Fruit fly (Drosophila melanogaster) whole organism, embryonic: ENCODE results near the gene Rpt5.
A peak's percentile ranks its signal among the peaks of the same experiment; 100 is the strongest.

Experiments
- Abd-B ChIP-seq: fragments of 200-800 bp; sonication (Bioruptor generic); optimal IDR thresholded peaks from 2 replicates; lab custom pipeline; 2018; ENCODE audit warnings: missing biosample characterization, mild to moderate bottlenecking, missing genetic modification characterization, moderate library complexity
- Awh ChIP-seq: fragments of 200-800 bp; sonication (Bioruptor generic); IDR thresholded peaks from 2 replicates; pipeline ENCODE4, ENCODE4 v1.3.6; 2022; ENCODE audit warnings: missing biosample characterization, missing genetic modification characterization
- Bteb2 ChIP-seq: fragments of 200-800 bp; sonication (Bioruptor generic); optimal IDR thresholded peaks from 2 replicates; lab custom pipeline; 2016; ENCODE audit warnings: missing biosample characterization, missing genetic modification characterization
- CG10147 ChIP-seq: fragments of 200-800 bp; sonication (Bioruptor generic); optimal IDR thresholded peaks from 2 replicates; lab custom pipeline; 2019; ENCODE audit warnings: missing biosample characterization, mild to moderate bottlenecking, missing genetic modification characterization, moderate library complexity
- CG10267 ChIP-seq: fragments of 200-800 bp; sonication (Bioruptor generic); optimal IDR thresholded peaks from 2 replicates; lab custom pipeline; 2018; ENCODE audit warnings: missing biosample characterization, mild to moderate bottlenecking, missing genetic modification characterization, moderate library complexity
- CG10321 ChIP-seq: fragments of 200-800 bp; sonication (Bioruptor generic); IDR thresholded peaks from 2 replicates; pipeline ENCODE4 v1.3.6; 2022; ENCODE audit warnings: missing biosample characterization, missing genetic modification characterization
- CG11085 ChIP-seq: fragments of 200-800 bp; sonication (Bioruptor generic); IDR thresholded peaks from 2 replicates; pipeline ENCODE4 v1.3.6; 2022; ENCODE audit warnings: missing biosample characterization, missing genetic modification characterization
- CG14014 ChIP-seq: fragments of 200-800 bp; sonication (Bioruptor generic); IDR thresholded peaks from 2 replicates; pipeline ENCODE4 v1.3.6; 2022; ENCODE audit warnings: missing biosample characterization, missing genetic modification characterization
- CG15479 ChIP-seq: fragments of 200-800 bp; sonication (Bioruptor generic); optimal IDR thresholded peaks from 3 replicates; lab custom pipeline; 2019; ENCODE audit warnings: missing biosample characterization, mild to moderate bottlenecking, missing genetic modification characterization, moderate library complexity
- CG17802 ChIP-seq: fragments of 200-800 bp; sonication (Bioruptor generic); optimal IDR thresholded peaks from 2 replicates; lab custom pipeline; 2018; ENCODE audit warnings: missing biosample characterization, mild to moderate bottlenecking, missing genetic modification characterization, moderate library complexity
- CG2129 ChIP-seq: fragments of 200-800 bp; sonication (Bioruptor generic); IDR thresholded peaks from 2 replicates; pipeline ENCODE4 v1.3.6; 2022; ENCODE audit warnings: missing biosample characterization, missing genetic modification characterization; ENCODE audit not compliant: partially characterized antibody
- CG2199 ChIP-seq: fragments of 200-800 bp; sonication (Bioruptor generic); IDR thresholded peaks from 3 replicates; pipeline ENCODE4 v1.3.6; 2022; ENCODE audit warnings: missing biosample characterization, missing genetic modification characterization
- CG32767 ChIP-seq: fragments of 200-800 bp; sonication (Bioruptor generic); IDR thresholded peaks from 2 replicates; pipeline ENCODE4 v1.3.6; 2022; ENCODE audit warnings: missing biosample characterization, missing genetic modification characterization
- CG33213 ChIP-seq: fragments of 200-800 bp; sonication (Bioruptor generic); optimal IDR thresholded peaks from 3 replicates; lab custom pipeline; 2016; ENCODE audit warnings: missing biosample characterization, missing genetic modification characterization
- CG3407 ChIP-seq: fragments of 200-800 bp; sonication (Bioruptor generic); optimal IDR thresholded peaks from 2 replicates; lab custom pipeline; 2018; ENCODE audit warnings: missing biosample characterization, mild to moderate bottlenecking, missing genetic modification characterization
- CG3847 ChIP-seq: fragments of 200-800 bp; sonication (Bioruptor generic); IDR thresholded peaks from 2 replicates; pipeline ENCODE4 v1.3.6; 2022; ENCODE audit warnings: missing biosample characterization, missing genetic modification characterization
- CG4707 ChIP-seq: fragments of 200-800 bp; sonication (Bioruptor generic); optimal IDR thresholded peaks from 2 replicates; lab custom pipeline; 2018; ENCODE audit warnings: missing biosample characterization, mild to moderate bottlenecking, missing genetic modification characterization, moderate library complexity
- CG4820 ChIP-seq: fragments of 200-800 bp; sonication (Bioruptor generic); optimal IDR thresholded peaks from 3 replicates; lab custom pipeline; 2016; ENCODE audit warnings: missing biosample characterization, missing genetic modification characterization
- CG6272 ChIP-seq: fragments of 200-800 bp; sonication (Bioruptor generic); IDR thresholded peaks from 2 replicates; pipeline ENCODE4 v1.3.6; 2022; ENCODE audit warnings: missing biosample characterization, missing genetic modification characterization
- CG6854 ChIP-seq: fragments of 200-800 bp; sonication (Bioruptor generic); optimal IDR thresholded peaks from 3 replicates; lab custom pipeline; 2017; ENCODE audit warnings: missing biosample characterization, mild to moderate bottlenecking, missing genetic modification characterization
- CG9215 ChIP-seq: fragments of 200-800 bp; sonication (Bioruptor generic); IDR thresholded peaks from 2 replicates; pipeline ENCODE4 v1.3.6; 2022; ENCODE audit warnings: missing biosample characterization, missing genetic modification characterization
- CHES-1-like ChIP-seq: fragments of 200-800 bp; sonication (Bioruptor generic); optimal IDR thresholded peaks from 2 replicates; lab custom pipeline; 2016; ENCODE audit warnings: missing biosample characterization, missing genetic modification characterization
- Gsc ChIP-seq: fragments of 200-800 bp; sonication (Bioruptor generic); IDR thresholded peaks from 2 replicates; pipeline ENCODE4 v1.3.6; 2022; ENCODE audit warnings: missing biosample characterization, missing genetic modification characterization
- Gug ChIP-seq: fragments of 200-800 bp; sonication (Bioruptor generic); IDR thresholded peaks from 4 replicates; pipeline ENCODE4 v1.3.6; 2022; ENCODE audit warnings: missing biosample characterization, missing genetic modification characterization
- HLH3B ChIP-seq: fragments of 200-800 bp; sonication (Bioruptor generic); IDR thresholded peaks from 2 replicates; pipeline ENCODE4 v1.3.6; 2022; ENCODE audit warnings: missing biosample characterization, missing genetic modification characterization
- Hey ChIP-seq: fragments of 200-800 bp; sonication (Bioruptor generic); optimal IDR thresholded peaks from 3 replicates; lab custom pipeline; 2018; ENCODE audit warnings: missing biosample characterization, mild to moderate bottlenecking, missing genetic modification characterization
- Lhr ChIP-seq: fragments of 200-800 bp; sonication (Bioruptor generic); optimal IDR thresholded peaks from 3 replicates; lab custom pipeline; 2017; ENCODE audit warnings: mild to moderate bottlenecking, missing biosample characterization, missing genetic modification reagents, missing genetic modification characterization
- Nf-YC ChIP-seq: fragments of 200-800 bp; optimal IDR thresholded peaks from 3 replicates; lab custom pipeline; 2019; ENCODE audit warnings: missing biosample characterization, mild to moderate bottlenecking, missing genetic modification characterization, moderate library complexity
- Optix ChIP-seq: fragments of 200-800 bp; sonication (Bioruptor generic); IDR thresholded peaks from 3 replicates; pipeline ENCODE4 v1.3.6; 2022; ENCODE audit warnings: missing biosample characterization, missing genetic modification characterization
- Xrp1 ChIP-seq: fragments of 200-800 bp; sonication (Bioruptor generic); IDR thresholded peaks from 2 replicates; pipeline ENCODE4 v1.3.6; 2022; ENCODE audit warnings: missing biosample characterization, missing genetic modification characterization
- ab ChIP-seq: fragments of 200-800 bp; sonication (Bioruptor generic); optimal IDR thresholded peaks from 2 replicates; lab custom pipeline; 2016; ENCODE audit warnings: missing biosample characterization, missing genetic modification characterization
- ap ChIP-seq: fragments of 200-800 bp; sonication (Bioruptor generic); IDR thresholded peaks from 2 replicates; pipeline ENCODE4 v1.3.6; 2022; ENCODE audit warnings: missing biosample characterization, missing genetic modification characterization
- br ChIP-seq: fragments of >200 bp; optimal IDR thresholded peaks from 2 replicates; lab custom pipeline; 2017
- chinmo ChIP-seq: fragments of 200-800 bp; sonication (Bioruptor generic); IDR thresholded peaks from 4 replicates; pipeline ENCODE4 v1.3.6; 2022; ENCODE audit warnings: missing biosample characterization, missing genetic modification characterization; ENCODE audit not compliant: partially characterized antibody
- dpn ChIP-seq, 2 experiments: fragments of 200-800 bp; sonication (Bioruptor generic); optimal IDR thresholded peaks; 3 replicates each; lab custom pipeline; 2016; ENCODE audit warnings: missing biosample characterization in 2 of 2, missing genetic modification characterization in 2 of 2
- esg ChIP-seq: fragments of 200-800 bp; sonication (Bioruptor generic); conservative IDR thresholded peaks from 2 replicates; pipeline ENCODE4 v1.3.6; 2022; ENCODE audit warnings: missing biosample characterization, missing genetic modification characterization
- inv ChIP-seq: fragments of 200-800 bp; sonication (Bioruptor generic); IDR thresholded peaks from 2 replicates; pipeline ENCODE4 v1.3.6; 2022; ENCODE audit warnings: missing biosample characterization, missing genetic modification characterization; ENCODE audit not compliant: partially characterized antibody
- lov ChIP-seq, 2 experiments: fragments of 200-800 bp in 1 of 2; fragments of >200 bp in 1 of 2; sonication (Bioruptor generic) in 1 of 2; IDR thresholded peaks in 1 of 2; optimal IDR thresholded peaks in 1 of 2; 2 replicates in 1 of 2; 3 replicates in 1 of 2; pipeline versions ENCODE4 v1.3.6 to Lab custom; 2017 to 2022; ENCODE audit warnings: missing biosample characterization in 1 of 2, missing genetic modification characterization in 1 of 2
- nom ChIP-seq: fragments of 200-800 bp; sonication (Bioruptor generic); optimal IDR thresholded peaks from 2 replicates; lab custom pipeline; 2017; ENCODE audit warnings: missing biosample characterization, missing genetic modification characterization, mild to moderate bottlenecking, moderate library complexity, missing genetic modification reagents
- prd ChIP-seq, 3 experiments: fragments of >200 bp in 2 of 3; fragments of 200-800 bp in 1 of 3; sonication (Bioruptor generic) in 1 of 3; optimal IDR thresholded peaks in 2 of 3; IDR thresholded peaks in 1 of 3; 2 replicates in 2 of 3; 3 replicates in 1 of 3; pipeline versions ENCODE4 v1.3.6 to Lab custom; 2017 to 2022; ENCODE audit warnings: missing biosample characterization in 1 of 3, missing genetic modification characterization in 1 of 3
- pum ChIP-seq: fragments of 200-800 bp; sonication (Bioruptor generic); optimal IDR thresholded peaks from 2 replicates; lab custom pipeline; 2016; ENCODE audit warnings: missing biosample characterization, missing genetic modification characterization
- ro ChIP-seq: fragments of 200-800 bp; sonication (Bioruptor generic); IDR thresholded peaks from 2 replicates; pipeline ENCODE4 v1.3.6; 2022; ENCODE audit warnings: missing biosample characterization, missing genetic modification characterization
- run ChIP-seq: fragments of 200-800 bp; sonication (Bioruptor generic); optimal IDR thresholded peaks from 3 replicates; lab custom pipeline; 2018; ENCODE audit warnings: missing biosample characterization, mild to moderate bottlenecking, missing genetic modification characterization
- sob ChIP-seq: fragments of 200-800 bp; sonication (Bioruptor generic); IDR thresholded peaks from 2 replicates; pipeline ENCODE4 v1.3.6; 2022; ENCODE audit warnings: missing biosample characterization, missing genetic modification characterization
- ttk ChIP-seq: fragments of 200-800 bp; sonication (Bioruptor generic); IDR thresholded peaks from 2 replicates; pipeline ENCODE4 v2.1.2; 2022; ENCODE audit warnings: missing biosample characterization, missing genetic modification characterization
- twi ChIP-seq: fragments of 200-800 bp; optimal IDR thresholded peaks from 2 replicates; lab custom pipeline; 2019; ENCODE audit warnings: missing biosample characterization, mild to moderate bottlenecking, missing genetic modification characterization, moderate library complexity
- unpg ChIP-seq: fragments of 200-800 bp; sonication (Bioruptor generic); optimal IDR thresholded peaks from 3 replicates; lab custom pipeline; 2018; ENCODE audit warnings: missing biosample characterization, mild to moderate bottlenecking, missing genetic modification characterization, moderate library complexity
- vfl ChIP-seq: fragments of 200-800 bp; sonication (Bioruptor generic); optimal IDR thresholded peaks from 2 replicates; lab custom pipeline; 2016; ENCODE audit warnings: missing biosample characterization, missing genetic modification characterization
- vnd ChIP-seq: fragments of 200-800 bp; sonication (Bioruptor generic); IDR thresholded peaks from 3 replicates; pipeline ENCODE4 v1.3.6; 2022; ENCODE audit warnings: missing biosample characterization, missing genetic modification characterization; ENCODE audit not compliant: partially characterized antibody

Rpt5 gene

DNA sequence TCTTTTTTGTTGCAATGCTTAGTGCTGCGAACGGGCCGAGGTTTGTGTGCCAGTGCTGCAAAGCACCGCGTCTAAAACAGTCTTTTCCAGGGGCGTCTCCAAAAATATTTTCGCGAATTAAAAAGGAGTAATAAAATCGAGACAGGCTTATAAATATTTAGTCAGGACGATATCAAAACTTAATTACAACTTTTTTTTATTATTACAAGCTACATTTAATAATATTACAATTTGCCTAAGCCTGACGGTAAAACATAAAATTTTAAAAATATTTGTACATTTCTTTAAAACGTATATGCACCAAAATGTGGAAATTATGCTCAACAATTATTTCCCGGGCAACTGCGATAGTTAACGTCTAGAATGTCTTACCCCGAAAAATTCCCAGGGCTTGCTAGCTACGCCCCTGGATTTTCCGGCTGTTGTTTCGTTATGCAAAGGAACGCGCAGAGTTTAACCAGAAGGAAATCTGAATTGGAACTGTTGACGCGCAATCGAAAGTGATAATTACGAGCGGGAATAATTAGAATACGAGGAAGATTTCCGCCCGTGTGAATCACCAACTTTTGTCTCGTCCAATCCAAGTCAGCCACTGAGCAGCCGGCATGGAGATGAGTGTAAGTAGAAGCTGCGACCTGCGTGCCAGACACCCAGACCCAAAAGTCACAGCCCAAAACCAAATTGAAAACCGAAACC is 5.4 kb downstream of the Rpt5 start, which contains the start of the genes PTPMT1 and Hrd3 (continued):
- TF ChIP-seq CG2199 (GFP tag; lab: Robert Waterston, UW): peak; percentile 78; the same call in 1 of the 3 replicates
- TF ChIP-seq CG32767 (GFP tag; lab: Robert Waterston, UW): peak; percentile 94
- peak; percentile 97 for TF ChIP-seq CG3407
- peak; percentile 92 for TF ChIP-seq Awh (GFP tag; lab: Robert Waterston, UW)
- peak; percentile 98 for TF ChIP-seq Bteb2 (GFP tag; lab: Kevin White, UChicago)
- peak; percentile 93 for TF ChIP-seq HLH3B
- peak; percentile 98 for TF ChIP-seq CG3847 (GFP tag; lab: Robert Waterston, UW)
- TF ChIP-seq lov (optimal IDR thresholded peaks at IDR 0.05; lab: Kevin White, UChicago): no peak
- TF ChIP-seq lov (GFP tag; IDR thresholded peaks at IDR 0.05; lab: Robert Waterston, UW): peak; percentile 87
- peak; percentile 92 for TF ChIP-seq ap (GFP tag; lab: Robert Waterston, UW)
- peak; percentile 95 for TF ChIP-seq CG6272 (GFP tag; lab: Robert Waterston, UW)
- TF ChIP-seq prd (optimal IDR thresholded peaks at IDR 0.05; lab: Kevin White, UChicago): no peak
- TF ChIP-seq prd (GFP tag; IDR thresholded peaks at IDR 0.05; lab: Robert Waterston, UW): peak; percentile 98
- TF ChIP-seq Lhr (GFP tag; lab: Kevin White, UChicago): peak; percentile 96
- TF ChIP-seq inv (GFP tag; lab: Robert Waterston, UW): 0 out of 2 replicates have a peak, but pooled peaks have one; percentile 9
- peak; percentile 89 for TF ChIP-seq CG4707 (GFP tag; lab: Kevin White, UChicago)
- TF ChIP-seq CG4820 (GFP tag; lab: Kevin White, UChicago): peak; percentile 98
- TF ChIP-seq sob (GFP tag; lab: Robert Waterston, UW): peak; percentile 96
- peak; percentile 96 for TF ChIP-seq esg
- peak; percentile 93 for TF ChIP-seq CG11085 (GFP tag; lab: Robert Waterston, UW)
- TF ChIP-seq CG10267 (tag; lab: Kevin White, UChicago): peak; percentile 98
- TF ChIP-seq run (tag; lab: Kevin White, UChicago): peak; percentile 95
- TF ChIP-seq CG9215 (GFP tag; lab: Robert Waterston, UW): peak; percentile 98
- no peak for TF ChIP-seq br
- peak; percentile 88 for TF ChIP-seq CG15479 (GFP tag; lab: Kevin White, UChicago)
- peak; percentile 97 for TF ChIP-seq Xrp1
- TF ChIP-seq CG2129: no peak
- peak; percentile 96 for TF ChIP-seq nom (GFP tag; lab: Kevin White, UChicago)
- TF ChIP-seq Gug: peak; percentile 98
- peak; percentile 98 to 99 for TF ChIP-seq dpn (GFP tag; optimal IDR thresholded peaks at IDR 0.05; lab: Kevin White, UChicago)
- TF ChIP-seq unpg: peak; percentile 97
- peak; percentile 70 for TF ChIP-seq CG10321 (GFP tag; lab: Robert Waterston, UW)
- TF ChIP-seq CHES-1-like (GFP tag; lab: Kevin White, UChicago): peak; percentile 97
- TF ChIP-seq twi (tag; lab: Kevin White, UChicago): peak; percentile 97
- peak; percentile 98 for TF ChIP-seq CG10147 (GFP tag; lab: Kevin White, UChicago)
- peak; percentile 97 for TF ChIP-seq CG6854 (GFP tag; lab: Kevin White, UChicago)
- TF ChIP-seq vfl: peak; percentile 98
- TF ChIP-seq Optix: peak; percentile 91
- TF ChIP-seq Hey (tag; lab: Kevin White, UChicago): peak; percentile 90
- peak; percentile 94 for TF ChIP-seq CG33213
- TF ChIP-seq CG17802 (tag; lab: Kevin White, UChicago): peak; percentile 83
- no peak for TF ChIP-seq vnd
- peak; percentile 99 for TF ChIP-seq Abd-B (GFP tag; lab: Kevin White, UChicago)
- 0 out of 4 replicates have a peak, but pooled peaks have one; percentile 32 for TF ChIP-seq chinmo (GFP tag; lab: Robert Waterston, UW)
- peak; percentile 95 for TF ChIP-seq ab (GFP tag; lab: Kevin White, UChicago)
- TF ChIP-seq Nf-YC: peak; percentile 93
- peak; percentile 88 for TF ChIP-seq ro (GFP tag; lab: Robert Waterston, UW)
- peak; percentile 96 for TF ChIP-seq CG14014 (GFP tag; lab: Robert Waterston, UW)
- peak; percentile 90 for TF ChIP-seq Gsc (GFP tag; lab: Robert Waterston, UW)
- TF ChIP-seq pum (GFP tag; lab: Kevin White, UChicago): peak; percentile 98
- peak; percentile 94 for TF ChIP-seq ttk (GFP tag; lab: Robert Waterston, UW)
